Worm (Caenorhabditis elegans): ENCODE results near the gene ctsa-1.2.

ce11 chrII:11720102-11720501 is 19.1 kb upstream of the ctsa-1.2 start, which contains the start of gene F13D12.3:
- TF ChIP-seq ztf-11 (tag; optimal IDR thresholded peaks at IDR 0.05) (no peak), unc-130 (tag; optimal IDR thresholded peaks at IDR 0.05) (no peak), snpc-4 (tag; optimal IDR thresholded peaks at IDR 0.05) (no peak), unc-62 (GFP tag; optimal IDR thresholded peaks at IDR 0.05) (no peak), nhr-11 (tag; optimal IDR thresholded peaks at IDR 0.05) (no peak)

Data from whole organism, L1 larva.